Worm (Caenorhabditis elegans): ENCODE data around the gene R04B5.5.

Gene R04B5.5

ce11 chrV:10066769-10067168 is 20.5 kb upstream of the R04B5.5 start, which contains the start of gene npr-39:
Gene npr-39, plus strand, starts transcription at chrV:10067069.
- TF ChIP-seq madf-2 (tag; optimal IDR thresholded peaks at IDR 0.05) = no peak
- no peak for TF ChIP-seq ets-4 (tag; optimal IDR thresholded peaks at IDR 0.05)
- no peak for TF ChIP-seq unc-42 (tag; optimal IDR thresholded peaks at IDR 0.05)
- no peak for TF ChIP-seq dve-1 (tag; optimal IDR thresholded peaks at IDR 0.05)
- no peak for TF ChIP-seq che-1 (tag; optimal IDR thresholded peaks at IDR 0.05)
- TF ChIP-seq npax-4 (tag; optimal IDR thresholded peaks at IDR 0.05) = no peak
- TF ChIP-seq sox-4 (tag; optimal IDR thresholded peaks at IDR 0.05) = no peak
- TF ChIP-seq ceh-48 (tag; optimal IDR thresholded peaks at IDR 0.05) = no peak
- no peak for TF ChIP-seq nhr-232 (tag; optimal IDR thresholded peaks at IDR 0.05)
- no peak for TF ChIP-seq ceh-31 (tag; optimal IDR thresholded peaks at IDR 0.05)

ce11 chrV:10070541-10070940 is 16.7 kb upstream of the R04B5.5 start, which contains the start of gene nhr-192:
Gene nhr-192, minus strand, starts transcription at chrV:10070641.
- TF ChIP-seq pax-1 (tag; optimal IDR thresholded peaks at IDR 0.05) (no peak), ceh-19 (GFP tag; optimal IDR thresholded peaks at IDR 0.05) (no peak), ref-2 (tag; optimal IDR thresholded peaks at IDR 0.05) (no peak), fax-1 (tag; optimal IDR thresholded peaks at IDR 0.05) (no peak), hlh-15 (tag; optimal IDR thresholded peaks at IDR 0.05) (no peak), K09A11.1 (tag; optimal IDR thresholded peaks at IDR 0.05; ENCODE audit: insufficient read depth) (no peak), nfya-1 (tag; optimal IDR thresholded peaks at IDR 0.05) (no peak), ceh-48 (tag; optimal IDR thresholded peaks at IDR 0.05) (no peak), ahr-1 (tag; optimal IDR thresholded peaks at IDR 0.05) (no peak), ceh-18 (tag; optimal IDR thresholded peaks at IDR 0.05) (no peak), pha-2 (tag; optimal IDR thresholded peaks at IDR 0.05) (no peak), pqm-1 (tag; optimal IDR thresholded peaks at IDR 0.05) (no peak), pag-3 (tag; optimal IDR thresholded peaks at IDR 0.05; ENCODE audit: borderline replicate concordance) (no peak), fkh-10 (GFP tag; optimal IDR thresholded peaks at IDR 0.05) (no peak), ceh-22 (tag; optimal IDR thresholded peaks at IDR 0.05) (no peak), ceh-30 (tag; optimal IDR thresholded peaks at IDR 0.05) (no peak)

DNA sequence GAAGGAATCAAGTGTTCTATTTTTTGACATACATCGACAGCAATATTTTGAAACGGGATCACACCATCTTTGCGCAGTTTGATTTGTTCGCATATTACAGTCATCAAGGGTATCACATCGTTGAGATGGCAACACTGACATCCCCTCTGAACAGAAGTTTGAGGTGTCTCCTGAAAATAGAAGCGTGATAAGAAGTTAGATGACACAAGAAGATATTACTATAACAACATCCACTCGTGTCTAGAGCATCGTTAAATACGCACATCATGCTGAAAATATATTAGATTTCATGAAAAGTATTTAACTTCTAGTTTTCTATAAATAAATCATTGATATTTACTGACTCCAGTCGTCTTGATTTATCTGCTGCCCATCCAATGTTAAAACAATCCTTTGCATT is 14.6 kb upstream of the R04B5.5 start:
- TF ChIP-seq lin-11 (tag; optimal IDR thresholded peaks at IDR 0.05) (no peak), ceh-24 (tag; optimal IDR thresholded peaks at IDR 0.05) (no peak), K02D7.2 (tag; optimal IDR thresholded peaks at IDR 0.05) (no peak), tbx-7 (tag; optimal IDR thresholded peaks at IDR 0.05) (no peak), K09A11.1 (tag; optimal IDR thresholded peaks at IDR 0.05; ENCODE audit: insufficient read depth) (no peak), fkh-6 (tag; optimal IDR thresholded peaks at IDR 0.05) (no peak), pha-4 (tag; optimal IDR thresholded peaks at IDR 0.05) (no peak), C08G9.2 (tag; optimal IDR thresholded peaks at IDR 0.05) (no peak), pag-3 (tag; optimal IDR thresholded peaks at IDR 0.05; ENCODE audit: borderline replicate concordance) (no peak), unc-3 (GFP tag; conservative IDR thresholded peaks at IDR 0.05) (no peak), unc-3 (tag; optimal IDR thresholded peaks at IDR 0.05) (no peak), C38D4.7 (GFP tag; optimal IDR thresholded peaks at IDR 0.05) (no peak)

ce11 chrV:10073793-10074192 is 13.5 kb upstream of the R04B5.5 start, which contains the start of gene F57A8.6:
Gene F57A8.6, minus strand, starts transcription at chrV:10073893.
- no peak for TF ChIP-seq syd-9 (tag; optimal IDR thresholded peaks at IDR 0.05)
- TF ChIP-seq fkh-6 (tag; optimal IDR thresholded peaks at IDR 0.05) = no peak
- TF ChIP-seq npax-4 (tag; optimal IDR thresholded peaks at IDR 0.05) = no peak
- TF ChIP-seq pros-1 (tag; optimal IDR thresholded peaks at IDR 0.05) = no peak
- TF ChIP-seq elt-4 (tag; optimal IDR thresholded peaks at IDR 0.05) = no peak
- no peak for TF ChIP-seq pha-2 (tag; optimal IDR thresholded peaks at IDR 0.05)
- TF ChIP-seq unc-42 (tag; optimal IDR thresholded peaks at IDR 0.05) = no peak
- TF ChIP-seq F13H6.1 (tag; optimal IDR thresholded peaks at IDR 0.05) = no peak
- no peak for TF ChIP-seq ref-2 (tag; optimal IDR thresholded peaks at IDR 0.05)
- TF ChIP-seq K02D7.2 (tag; optimal IDR thresholded peaks at IDR 0.05) = no peak
- TF ChIP-seq ceh-14 (tag; optimal IDR thresholded peaks at IDR 0.05) = no peak
- TF ChIP-seq ceh-30 (tag; optimal IDR thresholded peaks at IDR 0.05) = no peak
- no peak for TF ChIP-seq ceh-22 (tag; optimal IDR thresholded peaks at IDR 0.05)
- TF ChIP-seq ceh-48 (tag; optimal IDR thresholded peaks at IDR 0.05) = no peak
- TF ChIP-seq Y22D7AL.16 (tag; optimal IDR thresholded peaks at IDR 0.05) = no peak
- no peak for TF ChIP-seq ceh-45 (GFP tag; IDR thresholded peaks at IDR 0.05)
- TF ChIP-seq fax-1 (tag; optimal IDR thresholded peaks at IDR 0.05) = no peak
- no peak for TF ChIP-seq sox-4 (tag; optimal IDR thresholded peaks at IDR 0.05)
- TF ChIP-seq C08G9.2 (tag; optimal IDR thresholded peaks at IDR 0.05) = no peak
